Fruit fly (Drosophila melanogaster) whole organism, embryonic: Measurements from ENCODE around the gene Mcad.

Experiments
- Asciz ChIP-seq: fragments of 200-800 bp; sonication (Bioruptor generic); optimal IDR thresholded peaks from 2 replicates; lab custom pipeline; 2017; ENCODE audit warnings: missing biosample characterization, mild to moderate bottlenecking, missing genetic modification characterization, missing genetic modification reagents
- B-H1 ChIP-seq: fragments of 200-800 bp; sonication (Bioruptor generic); IDR thresholded peaks from 3 replicates; pipeline ENCODE4 v1.3.6; 2022; ENCODE audit warnings: missing biosample characterization, missing genetic modification characterization
- Blimp-1 ChIP-seq: fragments of 200-800 bp; sonication (Bioruptor generic); optimal IDR thresholded peaks from 3 replicates; lab custom pipeline; 2018; ENCODE audit warnings: missing biosample characterization, missing genetic modification characterization, mild to moderate bottlenecking, moderate library complexity, missing genetic modification reagents
- CG18262 ChIP-seq: fragments of 200-800 bp; optimal IDR thresholded peaks from 3 replicates; lab custom pipeline; 2019; ENCODE audit warnings: missing biosample characterization, mild to moderate bottlenecking, missing genetic modification characterization, moderate library complexity
- CG2889 ChIP-seq: fragments of 200-800 bp; sonication (Bioruptor generic); IDR thresholded peaks from 3 replicates; pipeline ENCODE4 v1.3.6; 2022; ENCODE audit warnings: missing biosample characterization, missing genetic modification characterization
- CG31388 ChIP-seq: fragments of 200-800 bp; sonication (Bioruptor generic); optimal IDR thresholded peaks from 2 replicates; lab custom pipeline; 2016; ENCODE audit warnings: missing biosample characterization, missing genetic modification characterization
- CG34422 ChIP-seq: fragments of 200-800 bp; sonication (Bioruptor generic); IDR thresholded peaks from 3 replicates; pipeline ENCODE4 v1.3.6; 2022; ENCODE audit warnings: missing biosample characterization, missing genetic modification characterization
- CG6791 ChIP-seq: fragments of 200-800 bp; sonication (Bioruptor generic); IDR thresholded peaks from 3 replicates; pipeline ENCODE4 v1.3.6; 2022; ENCODE audit warnings: missing biosample characterization, missing genetic modification characterization; ENCODE audit not compliant: partially characterized antibody
- CG8478 ChIP-seq: fragments of >200 bp; optimal IDR thresholded peaks from 2 replicates; lab custom pipeline; 2018
- Ets65A ChIP-seq: fragments of 200-800 bp; sonication (Bioruptor generic); peaks from one replicate; lab custom pipeline; 2016; ENCODE audit warnings: missing biosample characterization, missing genetic modification characterization
- Gsc ChIP-seq: fragments of 200-800 bp; sonication (Bioruptor generic); IDR thresholded peaks from 2 replicates; pipeline ENCODE4 v1.3.6; 2022; ENCODE audit warnings: missing biosample characterization, missing genetic modification characterization
- HLH54F ChIP-seq: fragments of 200-800 bp; sonication (Bioruptor generic); optimal IDR thresholded peaks from 3 replicates; lab custom pipeline; 2016; ENCODE audit warnings: missing biosample characterization, missing genetic modification characterization
- Hr51 ChIP-seq, 2 experiments: fragments of 200-800 bp; sonication (Bioruptor generic); optimal IDR thresholded peaks; 2 replicates in 1 of 2; 3 replicates in 1 of 2; lab custom pipeline; 2016 to 2018; ENCODE audit warnings: missing biosample characterization in 2 of 2, missing genetic modification characterization in 2 of 2, mild to moderate bottlenecking in 1 of 2, moderate library complexity in 1 of 2
- Kr ChIP-seq: fragments of 200-800 bp; sonication (Bioruptor generic); optimal IDR thresholded peaks from 2 replicates; lab custom pipeline; 2017; ENCODE audit warnings: missing biosample characterization, mild to moderate bottlenecking, missing genetic modification characterization
- Nf-YA ChIP-seq: fragments of 200-800 bp; sonication (Bioruptor generic); IDR thresholded peaks from 2 replicates; pipeline ENCODE4 v1.3.6; 2022; ENCODE audit warnings: missing biosample characterization, missing genetic modification characterization
- PHDP ChIP-seq: fragments of 200-800 bp; sonication (Bioruptor generic); optimal IDR thresholded peaks from 3 replicates; lab custom pipeline; 2018; ENCODE audit warnings: missing biosample characterization, mild to moderate bottlenecking, missing genetic modification characterization, moderate library complexity
- Ravus ChIP-seq: fragments of 200-800 bp; sonication (Bioruptor generic); IDR thresholded peaks from 2 replicates; pipeline ENCODE4 v1.3.6; 2022; ENCODE audit warnings: missing biosample characterization, missing genetic modification characterization
- Ssrp ChIP-seq: fragments of 200-800 bp; sonication (Bioruptor generic); optimal IDR thresholded peaks from 2 replicates; lab custom pipeline; 2018; ENCODE audit warnings: missing biosample characterization, mild to moderate bottlenecking, missing genetic modification characterization, moderate library complexity
- Vsx1 ChIP-seq: fragments of 200-800 bp; sonication (Bioruptor generic); optimal IDR thresholded peaks from 2 replicates; lab custom pipeline; 2017; ENCODE audit warnings: missing biosample characterization, mild to moderate bottlenecking, missing genetic modification characterization, missing genetic modification reagents
- cad ChIP-seq: fragments of >200 bp; optimal IDR thresholded peaks from 2 replicates; lab custom pipeline; 2017; ENCODE audit warnings: missing biosample characterization, missing genetic modification characterization
- chinmo ChIP-seq: fragments of 200-800 bp; sonication (Bioruptor generic); IDR thresholded peaks from 4 replicates; pipeline ENCODE4 v1.3.6; 2022; ENCODE audit warnings: missing biosample characterization, missing genetic modification characterization; ENCODE audit not compliant: partially characterized antibody
- crc ChIP-seq: fragments of 200-800 bp; sonication (Bioruptor generic); optimal IDR thresholded peaks from 2 replicates; lab custom pipeline; 2016; ENCODE audit warnings: missing biosample characterization, missing genetic modification characterization
- dmrt11E ChIP-seq: fragments of 200-800 bp; sonication (Bioruptor generic); optimal IDR thresholded peaks from 3 replicates; lab custom pipeline; 2018; ENCODE audit warnings: missing biosample characterization, mild to moderate bottlenecking, missing genetic modification characterization, moderate library complexity
- ewg ChIP-seq: fragments of 200-800 bp; sonication (Bioruptor generic); optimal IDR thresholded peaks from 3 replicates; lab custom pipeline; 2017; ENCODE audit warnings: mild to moderate bottlenecking, missing biosample characterization, missing genetic modification reagents, missing genetic modification characterization
- hb ChIP-seq: fragments of 200-800 bp; sonication (Bioruptor generic); IDR thresholded peaks from 3 replicates; pipeline ENCODE4 v1.3.6; 2022; ENCODE audit warnings: missing biosample characterization, missing genetic modification characterization; ENCODE audit not compliant: partially characterized antibody
- insv ChIP-seq, 2 experiments: fragments of 200-800 bp; sonication (Bioruptor generic); optimal IDR thresholded peaks; 3 replicates each; lab custom pipeline; 2016 to 2018; ENCODE audit warnings: missing biosample characterization in 2 of 2, missing genetic modification characterization in 2 of 2
- klu ChIP-seq: fragments of 200-800 bp; sonication (Bioruptor generic); IDR thresholded peaks from 2 replicates; pipeline ENCODE4 v1.3.6; 2022; ENCODE audit warnings: missing biosample characterization, missing genetic modification characterization
- mld ChIP-seq: fragments of 200-800 bp; sonication (Bioruptor generic); IDR thresholded peaks from 3 replicates; pipeline ENCODE4 v1.3.6; 2022; ENCODE audit warnings: missing biosample characterization, missing genetic modification characterization; ENCODE audit not compliant: partially characterized antibody
- nerfin-1 ChIP-seq: fragments of 200-800 bp; sonication (Bioruptor generic); optimal IDR thresholded peaks from 3 replicates; lab custom pipeline; 2019; ENCODE audit warnings: missing biosample characterization, mild to moderate bottlenecking, missing genetic modification characterization, moderate library complexity
- odd ChIP-seq: fragments of 200-800 bp; sonication (Bioruptor generic); optimal IDR thresholded peaks from 2 replicates; lab custom pipeline; 2017; ENCODE audit warnings: missing biosample characterization, mild to moderate bottlenecking, missing genetic modification characterization
- pros ChIP-seq: fragments of 200-800 bp; sonication (Bioruptor generic); optimal IDR thresholded peaks from 3 replicates; lab custom pipeline; 2019; ENCODE audit warnings: missing biosample characterization, mild to moderate bottlenecking, missing genetic modification characterization, moderate library complexity
- psq ChIP-seq: fragments of 200-800 bp; sonication (Bioruptor generic); optimal IDR thresholded peaks from 2 replicates; lab custom pipeline; 2017; ENCODE audit warnings: missing biosample characterization, missing genetic modification characterization
- pzg ChIP-seq: fragments of 200-800 bp; sonication (Bioruptor generic); optimal IDR thresholded peaks from 3 replicates; lab custom pipeline; 2018; ENCODE audit warnings: missing biosample characterization, mild to moderate bottlenecking, missing genetic modification characterization, moderate library complexity
- sd ChIP-seq: fragments of 200-800 bp; sonication (Bioruptor generic); optimal IDR thresholded peaks from 3 replicates; lab custom pipeline; 2018; ENCODE audit warnings: missing biosample characterization, mild to moderate bottlenecking, missing genetic modification characterization, moderate library complexity
- seq ChIP-seq: fragments of 200-800 bp; sonication (Bioruptor generic); IDR thresholded peaks from 2 replicates; pipeline ENCODE4 v1.3.6; 2022; ENCODE audit warnings: missing biosample characterization, missing genetic modification characterization
- sisA ChIP-seq: fragments of 200-800 bp; sonication (Bioruptor generic); IDR thresholded peaks from 2 replicates; pipeline ENCODE4 v1.3.6; 2022; ENCODE audit warnings: missing biosample characterization, missing genetic modification characterization
- sob ChIP-seq: fragments of 200-800 bp; sonication (Bioruptor generic); IDR thresholded peaks from 2 replicates; pipeline ENCODE4 v1.3.6; 2022; ENCODE audit warnings: missing biosample characterization, missing genetic modification characterization
- sr ChIP-seq: fragments of 200-800 bp; sonication (Bioruptor generic); IDR thresholded peaks from 3 replicates; pipeline ENCODE4 v1.3.6; 2022; ENCODE audit warnings: missing biosample characterization, missing genetic modification characterization
- tll ChIP-seq, 2 experiments: fragments of 200-800 bp in 1 of 2; fragments of >200 bp in 1 of 2; sonication (Bioruptor generic) in 1 of 2; optimal IDR thresholded peaks; 2 replicates each; lab custom pipeline; 2017 to 2019; ENCODE audit warnings: missing biosample characterization in 2 of 2, missing genetic modification characterization in 2 of 2, mild to moderate bottlenecking in 1 of 2, moderate library complexity in 1 of 2
- vfl ChIP-seq: fragments of 200-800 bp; sonication (Bioruptor generic); optimal IDR thresholded peaks from 2 replicates; lab custom pipeline; 2016; ENCODE audit warnings: missing biosample characterization, missing genetic modification characterization
- wor ChIP-seq: fragments of 200-800 bp; sonication (Bioruptor generic); IDR thresholded peaks from 2 replicates; pipeline ENCODE4 v1.3.6; 2022; ENCODE audit warnings: missing biosample characterization, missing genetic modification characterization

Mcad gene

dm6 chr3L:7714301-7714946 lies 4.7 kb upstream of the Mcad start (continued):
- TF ChIP-seq nerfin-1: peak; percentile 88
- TF ChIP-seq crc: no peak
- no peak for TF ChIP-seq mld
- 0 out of 3 replicates have a peak, but pooled peaks have one; percentile 35 for TF ChIP-seq CG6791 (GFP tag; lab: Robert Waterston, UW)
- no peak for TF ChIP-seq CG34422 (GFP tag; lab: Robert Waterston, UW)
- no peak for TF ChIP-seq hb
- no peak for TF ChIP-seq sob (GFP tag; lab: Robert Waterston, UW)
- no peak for TF ChIP-seq sisA (GFP tag; lab: Robert Waterston, UW)
- TF ChIP-seq dmrt11E (tag; lab: Kevin White, UChicago): no peak
- TF ChIP-seq Gsc (GFP tag; lab: Robert Waterston, UW): no peak
- no peak for TF ChIP-seq cad (GFP tag; lab: Kevin White, UChicago)
- TF ChIP-seq CG31388 (GFP tag; lab: Kevin White, UChicago): no peak
- no peak for TF ChIP-seq Ravus
- TF ChIP-seq CG8478: no peak
- no peak for TF ChIP-seq Asciz (GFP tag; lab: Kevin White, UChicago)
- TF ChIP-seq sr (GFP tag; lab: Robert Waterston, UW): no peak
- TF ChIP-seq CG2889 (GFP tag; lab: Robert Waterston, UW): no peak
- no peak for TF ChIP-seq B-H1 (GFP tag; lab: Robert Waterston, UW)
- peak in 1 of 2 experiments; percentile 39 for TF ChIP-seq Hr51 (GFP tag; optimal IDR thresholded peaks at IDR 0.05; lab: Kevin White, UChicago)
- TF ChIP-seq CG18262: no peak
- TF ChIP-seq psq (GFP tag; lab: Kevin White, UChicago): no peak
- TF ChIP-seq Vsx1 (GFP tag; lab: Kevin White, UChicago): no peak
- peak in 1 of 2 experiments; percentile 63 for TF ChIP-seq insv (GFP tag; optimal IDR thresholded peaks at IDR 0.05; lab: Kevin White, UChicago)
- peak; percentile 24 for TF ChIP-seq sd
- no peak for TF ChIP-seq Nf-YA (GFP tag; lab: Robert Waterston, UW)
- peak in 1 of 2 experiments; percentile 92 for TF ChIP-seq tll (GFP tag; optimal IDR thresholded peaks at IDR 0.05; lab: Kevin White, UChicago)
- TF ChIP-seq vfl (GFP tag; lab: Kevin White, UChicago): no peak
- TF ChIP-seq klu: no peak
- TF ChIP-seq seq (GFP tag; lab: Robert Waterston, UW): peak; percentile 56; the same call in 1 of the 2 replicates
- peak; percentile 65 for TF ChIP-seq ewg (GFP tag; lab: Kevin White, UChicago)
- no peak for TF ChIP-seq odd
- TF ChIP-seq Ets65A (GFP tag; lab: Kevin White, UChicago): peak; percentile 60
- TF ChIP-seq Ssrp (tag; lab: Kevin White, UChicago): no peak
- no peak for TF ChIP-seq Blimp-1 (GFP tag; lab: Kevin White, UChicago)
- TF ChIP-seq PHDP: no peak
- TF ChIP-seq Kr (GFP tag; lab: Kevin White, UChicago): peak; percentile 67
- no peak for TF ChIP-seq HLH54F (GFP tag; lab: Kevin White, UChicago)
- peak; percentile 99 for TF ChIP-seq pros (GFP tag; lab: Kevin White, UChicago)
- 0 out of 4 replicates have a peak, but pooled peaks have one; percentile 59 for TF ChIP-seq chinmo (GFP tag; lab: Robert Waterston, UW)
- no peak for TF ChIP-seq pzg (GFP tag; lab: Kevin White, UChicago)
- no peak for TF ChIP-seq wor (GFP tag; lab: Robert Waterston, UW)
- TF ChIP-seq, all 482 proteins: peak for 18
